Fruit fly (Drosophila melanogaster) whole organism, pupa: ENCODE results near the gene Scp2.

Experiments
- CG10348 ChIP-seq: fragments of 200-800 bp; sonication (Bioruptor generic); IDR thresholded peaks from 2 replicates; pipeline ENCODE4 v1.3.6; 2022; ENCODE audit warnings: missing biosample characterization, missing genetic modification characterization
- CG15710 ChIP-seq: fragments of 200-800 bp; sonication (Bioruptor generic); optimal IDR thresholded peaks from 2 replicates; lab custom pipeline; 2018; ENCODE audit warnings: missing biosample characterization, mild to moderate bottlenecking, missing genetic modification characterization, moderate library complexity
- CG32121 ChIP-seq: fragments of 200-800 bp; sonication (Bioruptor generic); IDR thresholded peaks from 2 replicates; pipeline ENCODE4 v1.3.6; 2022; ENCODE audit warnings: missing biosample characterization, missing genetic modification characterization
- CG34367 ChIP-seq: fragments of 200-800 bp; sonication (Bioruptor generic); optimal IDR thresholded peaks from 2 replicates; lab custom pipeline; 2018; ENCODE audit warnings: missing biosample characterization, mild to moderate bottlenecking, missing genetic modification characterization
- CG8301 ChIP-seq: fragments of 200-800 bp; sonication (Bioruptor generic); optimal IDR thresholded peaks from 2 replicates; lab custom pipeline; 2018; ENCODE audit warnings: missing biosample characterization, mild to moderate bottlenecking, missing genetic modification characterization
- EcR ChIP-seq: fragments of 200-800 bp; sonication (Bioruptor generic); optimal IDR thresholded peaks from 3 replicates; lab custom pipeline; 2019; ENCODE audit warnings: missing biosample characterization, missing genetic modification characterization, mild to moderate bottlenecking, moderate library complexity, missing genetic modification reagents
- Pif1A ChIP-seq: fragments of 200-800 bp; sonication (Bioruptor generic); optimal IDR thresholded peaks from 3 replicates; lab custom pipeline; 2016; ENCODE audit warnings: missing biosample characterization, missing genetic modification characterization
- rn ChIP-seq: fragments of 200-800 bp; sonication (Bioruptor generic); IDR thresholded peaks from 2 replicates; pipeline ENCODE4 v1.3.6; 2022; ENCODE audit warnings: missing biosample characterization, missing genetic modification characterization

dm6 chr3R:16538862-16539437, 44.5 kb downstream of the Scp2 start:
- TF ChIP-seq CG15710 (tag; lab: Kevin White, UChicago) (no peak), Pif1A (GFP tag; lab: Kevin White, UChicago) (no peak), EcR (no peak), CG8301 (tag; lab: Kevin White, UChicago) (no peak), CG34367 (tag; lab: Kevin White, UChicago) (no peak), CG32121 (GFP tag; lab: Robert Waterston, UW) (no peak), rn (no peak), CG10348 (GFP tag; lab: Robert Waterston, UW) (no peak)
